Worm (Caenorhabditis elegans): ENCODE data around the gene shc-3.

shc-3 gene

ce11 chrX:13754498-13754897 is 37.2 kb downstream of the shc-3 start:
- TF ChIP-seq unc-55 (GFP tag; optimal IDR thresholded peaks at IDR 0.05), result peak; percentile 49
- peak; percentile 36 to 38 for TF ChIP-seq mdl-1 (tag; optimal IDR thresholded peaks at IDR 0.05)
- peak; percentile 9 for TF ChIP-seq F13H6.1 (tag; optimal IDR thresholded peaks at IDR 0.05)
- peak; percentile 34 for TF ChIP-seq crh-2 (tag; optimal IDR thresholded peaks at IDR 0.05)
- no peak for TF ChIP-seq blmp-1 (tag; optimal IDR thresholded peaks at IDR 0.05; ENCODE audit: insufficient read depth)
- TF ChIP-seq nhr-11 (tag; optimal IDR thresholded peaks at IDR 0.05), result no peak
- no peak for TF ChIP-seq nhr-6 (tag; optimal IDR thresholded peaks at IDR 0.05)
- TF ChIP-seq lsy-2 (tag; optimal IDR thresholded peaks at IDR 0.05), result peak in 1 of 2 experiments; percentile 51
- TF ChIP-seq elt-3 (tag; optimal IDR thresholded peaks at IDR 0.05), result no peak
- TF ChIP-seq nhr-129 (tag; optimal IDR thresholded peaks at IDR 0.05), result peak; percentile 77
- TF ChIP-seq C34F6.9 (tag; optimal IDR thresholded peaks at IDR 0.05), result peak; percentile 44
- no peak for TF ChIP-seq ztf-1 (GFP tag; conservative IDR thresholded peaks at IDR 0.05)
- TF ChIP-seq nhr-23 (tag; optimal IDR thresholded peaks at IDR 0.05), result no peak
- no peak for TF ChIP-seq ceh-82 (tag; optimal IDR thresholded peaks at IDR 0.05)
- TF ChIP-seq ama-1 (optimal IDR thresholded peaks at IDR 0.05), result peak; percentile 25
- peak; percentile 27 for TF ChIP-seq sma-3 (GFP tag; optimal IDR thresholded peaks at IDR 0.05)
- TF ChIP-seq unc-62 (GFP tag; optimal IDR thresholded peaks at IDR 0.05), result no peak

ce11 chrX:13755469-13755868 is 38.1 kb downstream of the shc-3 start, which contains the start of gene aakb-1:
TSS of gene aakb-1 (plus strand) at chrX:13755769.
- TF ChIP-seq elt-3 (tag; optimal IDR thresholded peaks at IDR 0.05), result no peak
- no peak for TF ChIP-seq ceh-16 (tag; optimal IDR thresholded peaks at IDR 0.05)
- TF ChIP-seq nhr-21 (tag; optimal IDR thresholded peaks at IDR 0.05), result no peak
- no peak for TF ChIP-seq zag-1 (tag; optimal IDR thresholded peaks at IDR 0.05)
- no peak for TF ChIP-seq fos-1 (tag; optimal IDR thresholded peaks at IDR 0.05)
- TF ChIP-seq F13H6.1 (tag; optimal IDR thresholded peaks at IDR 0.05), result no peak
- no peak for TF ChIP-seq nhr-77 (tag; optimal IDR thresholded peaks at IDR 0.05)
- TF ChIP-seq dmd-4 (tag; optimal IDR thresholded peaks at IDR 0.05), result no peak
- no peak for TF ChIP-seq gmeb-1 (tag; optimal IDR thresholded peaks at IDR 0.05)

DNA sequence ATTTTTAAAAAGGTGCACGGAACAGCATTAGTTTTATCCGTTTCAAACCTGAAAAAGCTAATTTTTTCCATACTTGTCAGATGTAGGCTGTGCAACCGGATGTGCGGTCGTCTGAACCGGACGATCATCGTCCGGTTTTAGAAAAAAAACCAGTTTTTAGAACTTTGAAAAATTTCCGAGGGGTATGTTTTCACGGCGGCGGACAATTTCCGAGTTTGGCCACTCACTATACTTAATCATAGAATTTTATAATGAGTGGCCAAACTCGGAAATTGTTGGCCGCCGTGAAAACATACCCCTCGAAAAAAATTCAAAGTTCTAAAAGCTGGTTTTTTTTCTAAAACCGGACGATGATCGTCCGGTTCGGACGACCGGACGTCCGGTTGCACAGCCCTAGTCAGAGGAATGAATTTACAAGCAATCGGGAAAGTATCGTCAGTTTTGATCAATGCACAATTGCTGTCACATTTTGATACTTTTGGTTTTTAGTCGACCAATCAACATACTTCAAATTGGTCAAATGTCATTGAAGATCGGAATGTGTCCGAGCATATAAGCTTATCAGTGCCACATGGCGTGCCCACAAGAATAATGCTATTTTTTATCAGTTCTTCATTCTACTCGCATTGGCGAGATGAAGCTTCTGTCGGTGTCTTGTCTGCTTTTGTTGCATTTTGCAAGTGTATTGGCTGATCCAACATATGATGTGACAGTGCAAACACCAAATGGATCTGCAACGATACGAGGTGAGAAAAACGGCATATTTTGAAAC is 42.5 kb downstream of the shc-3 start, which contains the start of gene cest-13:
TSS of gene cest-13 (plus strand) at position 562 of the 772 bp plus-strand sequence.
- TF ChIP-seq snpc-4 (tag; optimal IDR thresholded peaks at IDR 0.05) (no peak), fos-1 (tag; optimal IDR thresholded peaks at IDR 0.05) (peak; percentile 35), unc-62 (GFP tag; optimal IDR thresholded peaks at IDR 0.05) (no peak), aly-2 (tag; optimal IDR thresholded peaks at IDR 0.05) (no peak), nhr-11 (tag; optimal IDR thresholded peaks at IDR 0.05) (no peak), F13H6.1 (tag; optimal IDR thresholded peaks at IDR 0.05) (no peak), zag-1 (tag; optimal IDR thresholded peaks at IDR 0.05) (no peak), ztf-11 (tag; optimal IDR thresholded peaks at IDR 0.05) (no peak), sma-9 (GFP tag; optimal IDR thresholded peaks at IDR 0.05) (peak; percentile 67), sma-9 (tag; optimal IDR thresholded peaks at IDR 0.05) (no peak), crh-2 (tag; optimal IDR thresholded peaks at IDR 0.05) (peak; percentile 44), C34F6.9 (tag; optimal IDR thresholded peaks at IDR 0.05) (no peak), skn-1 (tag; optimal IDR thresholded peaks at IDR 0.05) (no peak), unc-55 (GFP tag; optimal IDR thresholded peaks at IDR 0.05) (no peak)

DNA sequence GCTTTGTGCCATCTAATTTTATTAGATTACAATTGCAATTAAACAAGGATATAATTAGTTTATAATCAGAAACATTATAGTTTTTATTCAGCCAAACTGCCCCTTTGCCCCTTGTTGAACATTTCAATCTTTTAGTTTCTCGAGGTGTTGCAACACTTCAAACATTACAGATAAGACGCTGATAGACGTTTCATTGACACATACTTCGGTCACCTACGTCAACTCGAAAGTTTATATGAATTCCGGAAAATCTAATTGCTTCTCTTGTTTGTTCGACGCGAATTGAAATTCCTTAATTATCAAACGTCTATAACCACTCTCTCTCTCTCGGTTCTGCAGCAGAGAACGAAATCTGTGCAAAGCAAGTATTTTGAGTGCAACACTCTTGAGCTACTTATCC is 49.9 kb downstream of the shc-3 start:
- TF ChIP-seq lin-39 (tag; optimal IDR thresholded peaks at IDR 0.05), result no peak
- TF ChIP-seq sma-9 (GFP tag; optimal IDR thresholded peaks at IDR 0.05), result peak; percentile 10
- no peak for TF ChIP-seq sma-9 (tag; optimal IDR thresholded peaks at IDR 0.05)
- TF ChIP-seq nhr-129 (tag; optimal IDR thresholded peaks at IDR 0.05), result no peak
- no peak for TF ChIP-seq elt-1 (tag; optimal IDR thresholded peaks at IDR 0.05)
- no peak for TF ChIP-seq egl-27 (tag; optimal IDR thresholded peaks at IDR 0.05)
- peak; percentile 11 for TF ChIP-seq fos-1 (tag; optimal IDR thresholded peaks at IDR 0.05)
- TF ChIP-seq F13H6.1 (tag; optimal IDR thresholded peaks at IDR 0.05), result no peak
- TF ChIP-seq R02D3.7 (tag; optimal IDR thresholded peaks at IDR 0.05), result no peak
- no peak for TF ChIP-seq sma-3 (GFP tag; optimal IDR thresholded peaks at IDR 0.05)
- no peak for TF ChIP-seq sem-4 (tag; optimal IDR thresholded peaks at IDR 0.05)
- no peak for TF ChIP-seq C34F6.9 (tag; optimal IDR thresholded peaks at IDR 0.05)
- no peak for TF ChIP-seq nhr-11 (tag; optimal IDR thresholded peaks at IDR 0.05)
